Fruit fly (Drosophila melanogaster) whole organism, embryonic: Measurements from ENCODE around the gene CG3632.
A peak's percentile ranks its signal among the peaks of the same experiment; 100 is the strongest.

Experiments used
- Bgb ChIP-seq: fragments of 200-800 bp; sonication (Bioruptor generic); IDR thresholded peaks from 2 replicates; pipeline ENCODE4 v1.3.6; 2022; ENCODE audit warnings: missing biosample characterization, missing genetic modification characterization; ENCODE audit not compliant: partially characterized antibody
- CG11398 ChIP-seq: fragments of 200-800 bp; sonication (Bioruptor generic); optimal IDR thresholded peaks from 2 replicates; lab custom pipeline; 2016; ENCODE audit warnings: missing biosample characterization, missing genetic modification characterization
- CG12299 ChIP-seq: fragments of 200-800 bp; sonication (Bioruptor generic); optimal IDR thresholded peaks from 2 replicates; lab custom pipeline; 2018; ENCODE audit warnings: missing biosample characterization, mild to moderate bottlenecking, missing genetic modification characterization
- CG15269 ChIP-seq: fragments of 200-800 bp; sonication (Bioruptor generic); optimal IDR thresholded peaks from 2 replicates; lab custom pipeline; 2018; ENCODE audit warnings: missing biosample characterization, mild to moderate bottlenecking, missing genetic modification characterization, moderate library complexity
- CG16813 ChIP-seq: fragments of 200-800 bp; sonication (Bioruptor generic); IDR thresholded peaks from 3 replicates; pipeline ENCODE4 v1.3.6; 2022; ENCODE audit warnings: missing biosample characterization, missing genetic modification characterization; ENCODE audit not compliant: partially characterized antibody
- CG16863 ChIP-seq: fragments of 200-800 bp; sonication (Bioruptor generic); optimal IDR thresholded peaks from 3 replicates; lab custom pipeline; 2016; ENCODE audit warnings: missing biosample characterization, missing genetic modification characterization
- CG17359 ChIP-seq: fragments of 200-800 bp; sonication (Bioruptor generic); optimal IDR thresholded peaks from 3 replicates; lab custom pipeline; 2018; ENCODE audit warnings: missing biosample characterization, mild to moderate bottlenecking, missing genetic modification characterization, moderate library complexity
- CG17361 ChIP-seq: fragments of 200-800 bp; sonication (Bioruptor generic); IDR thresholded peaks from 3 replicates; pipeline ENCODE4 v1.3.6; 2022; ENCODE audit warnings: missing biosample characterization, missing genetic modification characterization
- CG17385 ChIP-seq: fragments of 200-800 bp; sonication (Bioruptor generic); optimal IDR thresholded peaks from 3 replicates; lab custom pipeline; 2018; ENCODE audit warnings: missing biosample characterization, mild to moderate bottlenecking, missing genetic modification characterization
- CG17829 ChIP-seq: fragments of 200-800 bp; optimal IDR thresholded peaks from 2 replicates; lab custom pipeline; 2019; ENCODE audit warnings: missing biosample characterization, mild to moderate bottlenecking, missing genetic modification characterization, moderate library complexity
- CG18619 ChIP-seq: fragments of 200-800 bp; sonication (Bioruptor generic); optimal IDR thresholded peaks from 3 replicates; lab custom pipeline; 2017; ENCODE audit warnings: missing biosample characterization, mild to moderate bottlenecking, missing genetic modification characterization
- CG2678 ChIP-seq: fragments of 200-800 bp; sonication (Bioruptor generic); optimal IDR thresholded peaks from 3 replicates; lab custom pipeline; 2019; ENCODE audit warnings: missing biosample characterization, mild to moderate bottlenecking, missing genetic modification characterization, moderate library complexity
- CG31365 ChIP-seq: fragments of 200-800 bp; sonication (Bioruptor generic); optimal IDR thresholded peaks from 2 replicates; lab custom pipeline; 2018; ENCODE audit warnings: missing biosample characterization, mild to moderate bottlenecking, missing genetic modification characterization
- CG34224 ChIP-seq: fragments of 200-800 bp; sonication (Bioruptor generic); IDR thresholded peaks from 3 replicates; pipeline ENCODE4 v1.3.6; 2022; ENCODE audit warnings: missing biosample characterization, missing genetic modification characterization; ENCODE audit not compliant: partially characterized antibody
- CG3726 ChIP-seq: fragments of 200-800 bp; sonication (Bioruptor generic); IDR thresholded peaks from 3 replicates; pipeline ENCODE4, ENCODE4 v1.3.6; 2022; ENCODE audit warnings: missing biosample characterization, missing genetic modification characterization
- CG4360 ChIP-seq: fragments of 200-800 bp; sonication (Bioruptor generic); IDR thresholded peaks from 2 replicates; pipeline ENCODE4 v1.3.6; 2022; ENCODE audit warnings: missing biosample characterization, missing genetic modification characterization
- CG43689 ChIP-seq: fragments of 200-800 bp; sonication (Bioruptor generic); IDR thresholded peaks from 2 replicates; pipeline ENCODE4 v1.3.6; 2022; ENCODE audit warnings: missing biosample characterization, missing genetic modification characterization
- CG4730 ChIP-seq: fragments of 200-800 bp; sonication (Bioruptor generic); IDR thresholded peaks from 2 replicates; pipeline ENCODE4 v1.3.6; 2022; ENCODE audit warnings: missing biosample characterization, missing genetic modification characterization
- CG6654 ChIP-seq: fragments of 200-800 bp; sonication (Bioruptor generic); optimal IDR thresholded peaks from 2 replicates; lab custom pipeline; 2017; ENCODE audit warnings: missing biosample characterization, mild to moderate bottlenecking, missing genetic modification characterization
- CG8388 ChIP-seq: fragments of 200-800 bp; sonication (Bioruptor generic); optimal IDR thresholded peaks from 2 replicates; lab custom pipeline; 2019; ENCODE audit warnings: missing biosample characterization, mild to moderate bottlenecking, missing genetic modification characterization, moderate library complexity
- CG8924 ChIP-seq: fragments of 200-800 bp; optimal IDR thresholded peaks from 3 replicates; lab custom pipeline; 2019; ENCODE audit warnings: missing biosample characterization, mild to moderate bottlenecking, missing genetic modification characterization, moderate library complexity
- CG9727 ChIP-seq: fragments of 200-800 bp; sonication (Bioruptor generic); optimal IDR thresholded peaks from 3 replicates; lab custom pipeline; 2017; ENCODE audit warnings: missing biosample characterization, mild to moderate bottlenecking, missing genetic modification characterization
- D19A ChIP-seq: fragments of 200-800 bp; optimal IDR thresholded peaks from 3 replicates; lab custom pipeline; 2019; ENCODE audit warnings: missing biosample characterization, mild to moderate bottlenecking, missing genetic modification characterization, moderate library complexity
- HmgD ChIP-seq: fragments of 200-800 bp; sonication (Bioruptor generic); optimal IDR thresholded peaks from 3 replicates; lab custom pipeline; 2016; ENCODE audit warnings: missing biosample characterization, missing genetic modification characterization
- Hmx ChIP-seq: fragments of 200-800 bp; sonication (Bioruptor generic); optimal IDR thresholded peaks from 2 replicates; lab custom pipeline; 2016; ENCODE audit warnings: missing biosample characterization, missing genetic modification characterization
- Meics ChIP-seq: fragments of 200-800 bp; sonication (Bioruptor generic); optimal IDR thresholded peaks from 2 replicates; lab custom pipeline; 2017; ENCODE audit warnings: missing biosample characterization, mild to moderate bottlenecking, missing genetic modification characterization
- Optix ChIP-seq: fragments of 200-800 bp; sonication (Bioruptor generic); IDR thresholded peaks from 3 replicates; pipeline ENCODE4 v1.3.6; 2022; ENCODE audit warnings: missing biosample characterization, missing genetic modification characterization
- Sin3A ChIP-seq: fragments of >200 bp; optimal IDR thresholded peaks from 2 replicates; lab custom pipeline; 2018
- Sox100B ChIP-seq: fragments of 200-800 bp; sonication (Bioruptor generic); optimal IDR thresholded peaks from 3 replicates; lab custom pipeline; 2018; ENCODE audit warnings: missing biosample characterization, mild to moderate bottlenecking, missing genetic modification characterization
- aop ChIP-seq: fragments of 200-800 bp; sonication (Bioruptor generic); IDR thresholded peaks from 2 replicates; pipeline ENCODE4 v1.3.6; 2022; ENCODE audit warnings: missing biosample characterization, missing genetic modification characterization
- bbx ChIP-seq: fragments of 200-800 bp; sonication (Bioruptor generic); IDR thresholded peaks from 2 replicates; pipeline ENCODE4 v1.3.6; 2022; ENCODE audit warnings: missing biosample characterization, missing genetic modification characterization; ENCODE audit not compliant: partially characterized antibody
- cas ChIP-seq: fragments of 200-800 bp; sonication (Bioruptor generic); IDR thresholded peaks from 2 replicates; pipeline ENCODE4 v1.3.6; 2022; ENCODE audit warnings: missing biosample characterization, missing genetic modification characterization
- cg ChIP-seq: fragments of 200-800 bp; sonication (Bioruptor generic); optimal IDR thresholded peaks from 3 replicates; lab custom pipeline; 2019; ENCODE audit warnings: missing biosample characterization, mild to moderate bottlenecking, missing genetic modification characterization, moderate library complexity
- chinmo ChIP-seq: fragments of 200-800 bp; sonication (Bioruptor generic); IDR thresholded peaks from 4 replicates; pipeline ENCODE4 v1.3.6; 2022; ENCODE audit warnings: missing biosample characterization, missing genetic modification characterization; ENCODE audit not compliant: partially characterized antibody
- chm ChIP-seq: fragments of 200-800 bp; sonication (Bioruptor generic); IDR thresholded peaks from 2 replicates; pipeline ENCODE4 v1.3.6; 2022; ENCODE audit warnings: missing biosample characterization, missing genetic modification characterization
- ci ChIP-seq: fragments of 200-800 bp; sonication (Bioruptor generic); IDR thresholded peaks from 3 replicates; pipeline ENCODE4 v1.3.6; 2022; ENCODE audit warnings: missing biosample characterization, missing genetic modification characterization
- corto ChIP-seq: fragments of 200-800 bp; sonication (Bioruptor generic); optimal IDR thresholded peaks from 2 replicates; lab custom pipeline; 2016; ENCODE audit warnings: missing biosample characterization, mild to moderate bottlenecking, missing genetic modification characterization, moderate library complexity
- dan ChIP-seq: fragments of 200-800 bp; sonication (Bioruptor generic); IDR thresholded peaks from 2 replicates; pipeline ENCODE4 v1.3.6; 2022; ENCODE audit warnings: missing biosample characterization, missing genetic modification characterization
- dimm ChIP-seq: fragments of 200-800 bp; sonication (Bioruptor generic); IDR thresholded peaks from 2 replicates; pipeline ENCODE4 v1.3.6; 2022; ENCODE audit warnings: missing biosample characterization, missing genetic modification characterization
- dysf ChIP-seq: fragments of 200-800 bp; sonication (Bioruptor generic); IDR thresholded peaks from 3 replicates; pipeline ENCODE4 v1.3.6; 2022; ENCODE audit warnings: missing biosample characterization, missing genetic modification characterization
- esg ChIP-seq: fragments of 200-800 bp; sonication (Bioruptor generic); conservative IDR thresholded peaks from 2 replicates; pipeline ENCODE4 v1.3.6; 2022; ENCODE audit warnings: missing biosample characterization, missing genetic modification characterization
- gcm2 ChIP-seq: fragments of 200-800 bp; sonication (Bioruptor generic); optimal IDR thresholded peaks from 2 replicates; lab custom pipeline; 2016; ENCODE audit warnings: missing biosample characterization, missing genetic modification characterization
- lilli ChIP-seq: fragments of 200-800 bp; sonication (Bioruptor generic); optimal IDR thresholded peaks from 3 replicates; lab custom pipeline; 2016; ENCODE audit warnings: missing biosample characterization, missing genetic modification characterization
- nerfin-1 ChIP-seq: fragments of 200-800 bp; sonication (Bioruptor generic); optimal IDR thresholded peaks from 3 replicates; lab custom pipeline; 2019; ENCODE audit warnings: missing biosample characterization, mild to moderate bottlenecking, missing genetic modification characterization, moderate library complexity
- odd ChIP-seq: fragments of 200-800 bp; sonication (Bioruptor generic); optimal IDR thresholded peaks from 2 replicates; lab custom pipeline; 2017; ENCODE audit warnings: missing biosample characterization, mild to moderate bottlenecking, missing genetic modification characterization
- pfk ChIP-seq: fragments of 200-800 bp; sonication (Bioruptor generic); optimal IDR thresholded peaks from 2 replicates; lab custom pipeline; 2018; ENCODE audit warnings: missing biosample characterization, mild to moderate bottlenecking, missing genetic modification characterization, moderate library complexity
- pho ChIP-seq: fragments of 200-800 bp; sonication (Bioruptor generic); optimal IDR thresholded peaks from 2 replicates; lab custom pipeline; 2016; ENCODE audit warnings: missing biosample characterization, missing genetic modification characterization
- salm ChIP-seq: fragments of 200-800 bp; sonication (Bioruptor generic); optimal IDR thresholded peaks from 2 replicates; lab custom pipeline; 2018; ENCODE audit warnings: missing biosample characterization, mild to moderate bottlenecking, missing genetic modification characterization
- sob ChIP-seq: fragments of 200-800 bp; sonication (Bioruptor generic); IDR thresholded peaks from 2 replicates; pipeline ENCODE4 v1.3.6; 2022; ENCODE audit warnings: missing biosample characterization, missing genetic modification characterization
- toy ChIP-seq: fragments of 200-800 bp; sonication (Bioruptor generic); IDR thresholded peaks from 2 replicates; pipeline ENCODE4 v1.3.6; 2022; ENCODE audit warnings: missing biosample characterization, missing genetic modification characterization
- z ChIP-seq: fragments of 200-800 bp; sonication (Bioruptor generic); IDR thresholded peaks from 3 replicates; pipeline ENCODE4 v1.3.6; 2022; ENCODE audit warnings: missing biosample characterization, missing genetic modification characterization

Gene CG3632

dm6 chrX:16275854-16276338 lies 20.6 kb upstream of the CG3632 start, which contains the start of the genes kat80 and Prosalpha4 (continued):
- no peak for TF ChIP-seq dimm
- 0 out of 4 replicates have a peak, but pooled peaks have one; percentile 37 for TF ChIP-seq chinmo (GFP tag; lab: Robert Waterston, UW)
- TF ChIP-seq bbx (GFP tag; lab: Robert Waterston, UW), result peak; percentile 58; the same call in 1 of the 2 replicates
- TF ChIP-seq chm, result no peak
- TF ChIP-seq CG2678 (tag; lab: Kevin White, UChicago), result peak; percentile 55
- peak; percentile 21 for TF ChIP-seq lilli (GFP tag; lab: Kevin White, UChicago)
- TF ChIP-seq CG3726, result no peak
- TF ChIP-seq CG17361, result peak; percentile 56; the same call in 1 of the 3 replicates
- TF ChIP-seq gcm2 (GFP tag; lab: Kevin White, UChicago), result no peak
- TF ChIP-seq corto (GFP tag; lab: Kevin White, UChicago), result no peak
- TF ChIP-seq sob, result peak; percentile 42; the same call in 1 of the 2 replicates
- no peak for TF ChIP-seq cg (GFP tag; lab: Kevin White, UChicago)
- TF ChIP-seq CG11398, result no peak
- TF ChIP-seq Sin3A, result no peak
- TF ChIP-seq CG15269, result peak; percentile 40
- peak; percentile 67 for TF ChIP-seq CG16813 (GFP tag; lab: Robert Waterston, UW)
- TF ChIP-seq CG4360 (GFP tag; lab: Robert Waterston, UW), result no peak
- TF ChIP-seq Bgb (GFP tag; lab: Robert Waterston, UW), result peak; percentile 79
- peak; percentile 76 for TF ChIP-seq CG9727 (GFP tag; lab: Kevin White, UChicago)
- TF ChIP-seq pho (GFP tag; lab: Kevin White, UChicago), result no peak
- peak; percentile 55 for TF ChIP-seq CG34224 (GFP tag; lab: Robert Waterston, UW)
- no peak for TF ChIP-seq dan (GFP tag; lab: Robert Waterston, UW)
- peak; percentile 63 for TF ChIP-seq CG17829 (tag; lab: Kevin White, UChicago)
- peak; percentile 0 for TF ChIP-seq CG8388
- TF ChIP-seq aop (GFP tag; lab: Robert Waterston, UW), result no peak
- TF ChIP-seq salm (tag; lab: Kevin White, UChicago), result no peak
- TF ChIP-seq CG43689 (GFP tag; lab: Robert Waterston, UW), result no peak
- no peak for TF ChIP-seq Hmx (GFP tag; lab: Kevin White, UChicago)
- TF ChIP-seq CG8924, result peak; percentile 73
- TF ChIP-seq CG4730 (GFP tag; lab: Robert Waterston, UW), result no peak
- no peak for TF ChIP-seq z (GFP tag; lab: Robert Waterston, UW)
- TF ChIP-seq CG17359, result peak; percentile 18
- no peak for TF ChIP-seq esg (GFP tag; lab: Robert Waterston, UW)
- TF ChIP-seq dysf, result no peak
- no peak for TF ChIP-seq CG12299 (tag; lab: Kevin White, UChicago)
- no peak for TF ChIP-seq Optix (GFP tag; lab: Robert Waterston, UW)
- TF ChIP-seq toy (GFP tag; lab: Robert Waterston, UW), result no peak
- TF ChIP-seq HmgD (GFP tag; lab: Kevin White, UChicago), result no peak
- no peak for TF ChIP-seq CG16863
- peak; percentile 19 for TF ChIP-seq CG17385 (GFP tag; lab: Kevin White, UChicago)
- no peak for TF ChIP-seq cas
- no peak for TF ChIP-seq CG31365 (tag; lab: Kevin White, UChicago)
- TF ChIP-seq ci (GFP tag; lab: Robert Waterston, UW), result peak; percentile 50; the same call in 2 of the 3 replicates
- no peak for TF ChIP-seq pfk (GFP tag; lab: Kevin White, UChicago)
- TF ChIP-seq D19A (tag; lab: Kevin White, UChicago), result peak; percentile 29
- TF ChIP-seq CG6654 (GFP tag; lab: Kevin White, UChicago), result no peak
- TF ChIP-seq CG18619 (GFP tag; lab: Kevin White, UChicago), result no peak
- TF ChIP-seq Meics (GFP tag; lab: Kevin White, UChicago), result peak; percentile 45
- TF ChIP-seq nerfin-1, result peak; percentile 13
- no peak for TF ChIP-seq Sox100B (GFP tag; lab: Kevin White, UChicago)
- no peak for TF ChIP-seq odd
